Fruit fly (Drosophila melanogaster) whole organism, embryonic: Measurements from ENCODE around the gene RhoGAP1A.

Source experiments
- Ada2b ChIP-seq: fragments of 200-800 bp; sonication (Bioruptor generic); IDR thresholded peaks from 2 replicates; pipeline ENCODE4 v1.3.6; 2022; ENCODE audit warnings: missing biosample characterization, missing genetic modification characterization
- Atf3 ChIP-seq: fragments of 200-800 bp; sonication (Bioruptor generic); optimal IDR thresholded peaks from 3 replicates; lab custom pipeline; 2016; ENCODE audit warnings: missing biosample characterization, missing genetic modification characterization
- Bgb ChIP-seq: fragments of 200-800 bp; sonication (Bioruptor generic); IDR thresholded peaks from 2 replicates; pipeline ENCODE4 v1.3.6; 2022; ENCODE audit warnings: missing biosample characterization, missing genetic modification characterization; ENCODE audit not compliant: partially characterized antibody
- CG13894 ChIP-seq: fragments of 200-800 bp; sonication (Bioruptor generic); optimal IDR thresholded peaks from 3 replicates; lab custom pipeline; 2018; ENCODE audit warnings: missing biosample characterization, mild to moderate bottlenecking, missing genetic modification characterization, moderate library complexity
- CG14710 ChIP-seq: fragments of 200-800 bp; sonication (Bioruptor generic); optimal IDR thresholded peaks from 3 replicates; lab custom pipeline; 2019; ENCODE audit warnings: missing biosample characterization, mild to moderate bottlenecking, missing genetic modification characterization, moderate library complexity
- CG14860 ChIP-seq: fragments of 200-800 bp; sonication (Bioruptor generic); IDR thresholded peaks from 3 replicates; pipeline ENCODE4 v1.3.6; 2022; ENCODE audit warnings: missing biosample characterization, missing genetic modification characterization; ENCODE audit not compliant: partially characterized antibody
- CG15514 ChIP-seq: fragments of 200-800 bp; sonication (Bioruptor generic); optimal IDR thresholded peaks from 3 replicates; lab custom pipeline; 2017; ENCODE audit warnings: missing biosample characterization, missing genetic modification characterization, mild to moderate bottlenecking, moderate library complexity, missing genetic modification reagents
- CG1647 ChIP-seq: fragments of 200-800 bp; sonication (Bioruptor generic); optimal IDR thresholded peaks from 3 replicates; lab custom pipeline; 2016; ENCODE audit warnings: missing biosample characterization, missing genetic modification characterization
- CG17361 ChIP-seq: fragments of 200-800 bp; sonication (Bioruptor generic); IDR thresholded peaks from 3 replicates; pipeline ENCODE4 v1.3.6; 2022; ENCODE audit warnings: missing biosample characterization, missing genetic modification characterization
- CG17612 ChIP-seq: fragments of 200-800 bp; sonication (Bioruptor generic); IDR thresholded peaks from 2 replicates; pipeline ENCODE4 v1.3.6; 2022; ENCODE audit warnings: missing biosample characterization, missing genetic modification characterization
- CG18476 ChIP-seq: fragments of 200-800 bp; sonication (Bioruptor generic); optimal IDR thresholded peaks from 2 replicates; lab custom pipeline; 2016; ENCODE audit warnings: missing biosample characterization, mild to moderate bottlenecking, missing genetic modification characterization
- CG2712 ChIP-seq: fragments of 200-800 bp; optimal IDR thresholded peaks from 3 replicates; lab custom pipeline; 2019; ENCODE audit warnings: missing biosample characterization, mild to moderate bottlenecking, missing genetic modification characterization, moderate library complexity
- CG30431 ChIP-seq: fragments of 200-800 bp; sonication (Bioruptor generic); optimal IDR thresholded peaks from 2 replicates; lab custom pipeline; 2017; ENCODE audit warnings: missing biosample characterization, missing genetic modification characterization
- CG3407 ChIP-seq: fragments of 200-800 bp; sonication (Bioruptor generic); optimal IDR thresholded peaks from 2 replicates; lab custom pipeline; 2018; ENCODE audit warnings: missing biosample characterization, mild to moderate bottlenecking, missing genetic modification characterization
- CG4424 ChIP-seq: fragments of 200-800 bp; sonication (Bioruptor generic); optimal IDR thresholded peaks from 3 replicates; lab custom pipeline; 2016; ENCODE audit warnings: missing biosample characterization, missing genetic modification characterization
- CG4617 ChIP-seq: fragments of 200-800 bp; sonication (Bioruptor generic); optimal IDR thresholded peaks from 3 replicates; lab custom pipeline; 2016; ENCODE audit warnings: missing biosample characterization, missing genetic modification characterization, borderline replicate concordance
- CG6791 ChIP-seq: fragments of 200-800 bp; sonication (Bioruptor generic); IDR thresholded peaks from 3 replicates; pipeline ENCODE4 v1.3.6; 2022; ENCODE audit warnings: missing biosample characterization, missing genetic modification characterization; ENCODE audit not compliant: partially characterized antibody
- CG8290 ChIP-seq, 3 experiments: fragments of 200-800 bp; sonication (Bioruptor generic); optimal IDR thresholded peaks; 2 replicates each; lab custom pipeline; 2016 to 2019; ENCODE audit warnings: missing biosample characterization in 3 of 3, missing genetic modification characterization in 3 of 3, mild to moderate bottlenecking in 2 of 3, moderate library complexity in 1 of 3
- Doc3 ChIP-seq: fragments of 200-800 bp; sonication (Bioruptor generic); IDR thresholded peaks from 3 replicates; pipeline ENCODE4 v1.3.6; 2022; ENCODE audit warnings: missing biosample characterization, missing genetic modification characterization; ENCODE audit not compliant: partially characterized antibody
- E2f2 ChIP-seq: fragments of 200-800 bp; sonication (Bioruptor generic); IDR thresholded peaks from 2 replicates; pipeline ENCODE4 v1.3.6; 2022; ENCODE audit warnings: missing biosample characterization, missing genetic modification characterization
- Ets97D ChIP-seq: fragments of 200-800 bp; sonication (Bioruptor generic); optimal IDR thresholded peaks from 3 replicates; lab custom pipeline; 2016; ENCODE audit warnings: missing biosample characterization, missing genetic modification characterization
- HLH4C ChIP-seq: fragments of 200-800 bp; sonication (Bioruptor generic); IDR thresholded peaks from 3 replicates; pipeline ENCODE4 v1.3.6; 2022; ENCODE audit warnings: missing biosample characterization, missing genetic modification characterization; ENCODE audit not compliant: partially characterized antibody
- HLH54F ChIP-seq: fragments of 200-800 bp; sonication (Bioruptor generic); optimal IDR thresholded peaks from 3 replicates; lab custom pipeline; 2016; ENCODE audit warnings: missing biosample characterization, missing genetic modification characterization
- Hey ChIP-seq: fragments of 200-800 bp; sonication (Bioruptor generic); optimal IDR thresholded peaks from 3 replicates; lab custom pipeline; 2018; ENCODE audit warnings: missing biosample characterization, mild to moderate bottlenecking, missing genetic modification characterization
- Hr3 ChIP-seq: fragments of 200-800 bp; sonication (Bioruptor generic); optimal IDR thresholded peaks from 3 replicates; lab custom pipeline; 2016; ENCODE audit warnings: missing biosample characterization, missing genetic modification characterization
- Lhr ChIP-seq: fragments of 200-800 bp; sonication (Bioruptor generic); optimal IDR thresholded peaks from 3 replicates; lab custom pipeline; 2017; ENCODE audit warnings: mild to moderate bottlenecking, missing biosample characterization, missing genetic modification reagents, missing genetic modification characterization
- MBD-R2 ChIP-seq: fragments of 200-800 bp; sonication (Bioruptor generic); IDR thresholded peaks from 2 replicates; pipeline ENCODE4 v1.3.6; 2022; ENCODE audit warnings: missing biosample characterization, missing genetic modification characterization
- MESR4 ChIP-seq: fragments of 200-800 bp; sonication (Bioruptor generic); optimal IDR thresholded peaks from 2 replicates; lab custom pipeline; 2018; ENCODE audit warnings: missing biosample characterization, mild to moderate bottlenecking, missing genetic modification characterization, moderate library complexity
- Med ChIP-seq: fragments of 200-800 bp; sonication (Bioruptor generic); peaks from one replicate; lab custom pipeline; 2016; ENCODE audit warnings: missing biosample characterization, missing genetic modification characterization, mild to moderate bottlenecking, inconsistent platforms, moderate library complexity
- Myb ChIP-seq: fragments of 200-800 bp; sonication (Bioruptor generic); optimal IDR thresholded peaks from 2 replicates; lab custom pipeline; 2016; ENCODE audit warnings: missing biosample characterization, missing genetic modification characterization
- Nf-YC ChIP-seq: fragments of 200-800 bp; optimal IDR thresholded peaks from 3 replicates; lab custom pipeline; 2019; ENCODE audit warnings: missing biosample characterization, mild to moderate bottlenecking, missing genetic modification characterization, moderate library complexity
- YL-1 ChIP-seq: fragments of 200-800 bp; sonication (Bioruptor generic); optimal IDR thresholded peaks from 3 replicates; lab custom pipeline; 2017; ENCODE audit warnings: missing biosample characterization, mild to moderate bottlenecking, missing genetic modification characterization
- amos ChIP-seq: fragments of 200-800 bp; sonication (Bioruptor generic); IDR thresholded peaks from 2 replicates; pipeline ENCODE4 v1.3.6; 2022; ENCODE audit warnings: missing biosample characterization, missing genetic modification characterization; ENCODE audit not compliant: partially characterized antibody
- bbx ChIP-seq: fragments of 200-800 bp; sonication (Bioruptor generic); IDR thresholded peaks from 2 replicates; pipeline ENCODE4 v1.3.6; 2022; ENCODE audit warnings: missing biosample characterization, missing genetic modification characterization; ENCODE audit not compliant: partially characterized antibody
- cg ChIP-seq: fragments of 200-800 bp; sonication (Bioruptor generic); optimal IDR thresholded peaks from 3 replicates; lab custom pipeline; 2019; ENCODE audit warnings: missing biosample characterization, mild to moderate bottlenecking, missing genetic modification characterization, moderate library complexity
- croc ChIP-seq: fragments of 200-800 bp; sonication (Bioruptor generic); conservative IDR thresholded peaks from 3 replicates; pipeline ENCODE4 v1.3.6; 2022; ENCODE audit warnings: missing biosample characterization, missing genetic modification characterization
- knrl ChIP-seq: fragments of 200-800 bp; sonication (Bioruptor generic); IDR thresholded peaks from 3 replicates; pipeline ENCODE4 v1.3.6; 2022; ENCODE audit warnings: missing biosample characterization, missing genetic modification characterization; ENCODE audit not compliant: partially characterized antibody
- lbe ChIP-seq: fragments of 200-800 bp; sonication (Bioruptor generic); optimal IDR thresholded peaks from 2 replicates; lab custom pipeline; 2016; ENCODE audit warnings: missing biosample characterization, mild to moderate bottlenecking, missing genetic modification characterization
- mld ChIP-seq: fragments of 200-800 bp; sonication (Bioruptor generic); IDR thresholded peaks from 3 replicates; pipeline ENCODE4 v1.3.6; 2022; ENCODE audit warnings: missing biosample characterization, missing genetic modification characterization; ENCODE audit not compliant: partially characterized antibody
- onecut ChIP-seq: fragments of 200-800 bp; sonication (Bioruptor generic); IDR thresholded peaks from 2 replicates; pipeline ENCODE4 v1.3.6; 2022; ENCODE audit warnings: missing biosample characterization, missing genetic modification characterization
- org-1 ChIP-seq: fragments of 200-800 bp; sonication (Bioruptor generic); optimal IDR thresholded peaks from 2 replicates; lab custom pipeline; 2017; ENCODE audit warnings: missing biosample characterization, missing genetic modification characterization
- pzg ChIP-seq: fragments of 200-800 bp; sonication (Bioruptor generic); optimal IDR thresholded peaks from 3 replicates; lab custom pipeline; 2018; ENCODE audit warnings: missing biosample characterization, mild to moderate bottlenecking, missing genetic modification characterization, moderate library complexity
- sens-2 ChIP-seq: fragments of 200-800 bp; sonication (Bioruptor generic); IDR thresholded peaks from 2 replicates; pipeline ENCODE4 v1.3.6; 2022; ENCODE audit warnings: missing biosample characterization, missing genetic modification characterization
- stwl ChIP-seq: fragments of 200-800 bp; sonication (Bioruptor generic); optimal IDR thresholded peaks from 3 replicates; lab custom pipeline; 2018; ENCODE audit warnings: missing biosample characterization, mild to moderate bottlenecking, missing genetic modification characterization, moderate library complexity
- tna ChIP-seq: fragments of 200-800 bp; sonication (Bioruptor generic); IDR thresholded peaks from 2 replicates; pipeline ENCODE4 v1.3.6; 2022; ENCODE audit warnings: missing biosample characterization, missing genetic modification characterization; ENCODE audit not compliant: partially characterized antibody
- toy ChIP-seq: fragments of 200-800 bp; sonication (Bioruptor generic); IDR thresholded peaks from 2 replicates; pipeline ENCODE4 v1.3.6; 2022; ENCODE audit warnings: missing biosample characterization, missing genetic modification characterization
- vfl ChIP-seq: fragments of 200-800 bp; sonication (Bioruptor generic); optimal IDR thresholded peaks from 2 replicates; lab custom pipeline; 2016; ENCODE audit warnings: missing biosample characterization, missing genetic modification characterization
- vnd ChIP-seq: fragments of 200-800 bp; sonication (Bioruptor generic); IDR thresholded peaks from 3 replicates; pipeline ENCODE4 v1.3.6; 2022; ENCODE audit warnings: missing biosample characterization, missing genetic modification characterization; ENCODE audit not compliant: partially characterized antibody
- vvl ChIP-seq: fragments of 200-800 bp; sonication (Bioruptor generic); IDR thresholded peaks from 2 replicates; pipeline ENCODE4 v1.3.6; 2022; ENCODE audit warnings: missing biosample characterization, missing genetic modification characterization

RhoGAP1A gene

DNA sequence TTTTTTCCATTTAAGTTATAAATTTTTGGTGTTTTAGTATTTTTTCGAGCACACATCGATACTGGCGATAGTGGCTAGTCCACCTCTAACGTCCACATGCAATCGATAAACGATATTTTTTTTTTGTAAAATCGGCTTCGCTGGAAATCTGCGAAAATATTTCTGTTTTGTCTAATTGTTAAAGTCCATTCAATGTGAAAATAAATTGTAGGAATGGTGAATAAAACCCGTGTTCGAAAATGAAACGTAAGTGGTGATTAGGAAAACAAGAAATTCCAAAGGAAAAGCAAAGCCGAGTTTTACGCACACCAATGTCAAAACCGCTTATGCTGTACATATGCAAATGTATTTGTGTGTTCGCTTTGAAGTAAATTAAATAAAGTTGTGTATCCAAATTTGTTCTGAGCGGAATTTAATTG, at the start of gene RhoGAP1A:
Gene RhoGAP1A (plus strand): TSS at position 100 of the 419 bp plus-strand sequence.
- peak; percentile 59 for TF ChIP-seq Lhr (GFP tag; lab: Kevin White, UChicago)
- peak; percentile 19 for TF ChIP-seq Nf-YC (tag; lab: Kevin White, UChicago)
- TF ChIP-seq CG14710 (tag; lab: Kevin White, UChicago): peak; percentile 45
- peak; percentile 84; the same call in 1 of the 2 replicates for TF ChIP-seq amos (GFP tag; lab: Robert Waterston, UW)
- TF ChIP-seq CG8290 (GFP tag; optimal IDR thresholded peaks at IDR 0.05; lab: Kevin White, UChicago): peak; percentile 55
- no peak for TF ChIP-seq CG8290 (tag; optimal IDR thresholded peaks at IDR 0.05; lab: Kevin White, UChicago)
- no peak for TF ChIP-seq CG17612 (GFP tag; lab: Robert Waterston, UW)
- TF ChIP-seq Med (GFP tag; lab: Kevin White, UChicago): peak; percentile 64
- TF ChIP-seq Hey (tag; lab: Kevin White, UChicago): no peak
- peak; percentile 70; the same call in 2 of the 3 replicates for TF ChIP-seq knrl (GFP tag; lab: Robert Waterston, UW)
- TF ChIP-seq toy: no peak
- peak; percentile 2 for TF ChIP-seq CG4424 (GFP tag; lab: Kevin White, UChicago)
- TF ChIP-seq CG3407 (GFP tag; lab: Kevin White, UChicago): no peak
- no peak for TF ChIP-seq CG30431
- TF ChIP-seq bbx: peak; percentile 79
- peak; percentile 84 for TF ChIP-seq CG6791
- TF ChIP-seq lbe (GFP tag; lab: Kevin White, UChicago): peak; percentile 4
- TF ChIP-seq sens-2: no peak
- peak; percentile 15 for TF ChIP-seq CG15514 (GFP tag; lab: Kevin White, UChicago)
- TF ChIP-seq pzg (GFP tag; lab: Kevin White, UChicago): peak; percentile 52
- TF ChIP-seq E2f2 (GFP tag; lab: Robert Waterston, UW): peak; percentile 42
- TF ChIP-seq stwl (tag; lab: Kevin White, UChicago): peak; percentile 85
- no peak for TF ChIP-seq HLH54F (GFP tag; lab: Kevin White, UChicago)
- no peak for TF ChIP-seq Hr3 (GFP tag; lab: Kevin White, UChicago)
- peak; percentile 61; the same call in 2 of the 3 replicates for TF ChIP-seq CG17361 (GFP tag; lab: Robert Waterston, UW)
- peak; percentile 82 for TF ChIP-seq cg (GFP tag; lab: Kevin White, UChicago)
- peak; percentile 62 for TF ChIP-seq Doc3 (GFP tag; lab: Robert Waterston, UW)
- peak; percentile 78 for TF ChIP-seq MESR4 (GFP tag; lab: Kevin White, UChicago)
- peak; percentile 11 for TF ChIP-seq CG2712 (tag; lab: Kevin White, UChicago)
- no peak for TF ChIP-seq CG13894
- TF ChIP-seq mld: peak; percentile 58; the same call in 1 of the 3 replicates
- peak; percentile 69 for TF ChIP-seq CG14860 (GFP tag; lab: Robert Waterston, UW)
- peak; percentile 79 for TF ChIP-seq Bgb
- TF ChIP-seq HLH4C (GFP tag; lab: Robert Waterston, UW): peak; percentile 75
- peak; percentile 57 for TF ChIP-seq tna (GFP tag; lab: Robert Waterston, UW)
- no peak for TF ChIP-seq org-1
- TF ChIP-seq Ada2b: no peak
- no peak for TF ChIP-seq CG18476
- peak; percentile 47 for TF ChIP-seq MBD-R2 (GFP tag; lab: Robert Waterston, UW)
- TF ChIP-seq vvl (GFP tag; lab: Robert Waterston, UW): 0 out of 2 replicates have a peak, but pooled peaks have one; percentile 18
- TF ChIP-seq Atf3 (GFP tag; lab: Kevin White, UChicago): no peak
- peak; percentile 72 for TF ChIP-seq CG4617 (GFP tag; lab: Kevin White, UChicago)
- TF ChIP-seq croc: no peak
- peak; percentile 40 for TF ChIP-seq Ets97D (GFP tag; lab: Kevin White, UChicago)
- peak; percentile 60; the same call in 2 of the 3 replicates for TF ChIP-seq vnd (GFP tag; lab: Robert Waterston, UW)
- no peak for TF ChIP-seq CG1647 (GFP tag; lab: Kevin White, UChicago)
- TF ChIP-seq Myb (GFP tag; lab: Kevin White, UChicago): peak; percentile 34
- peak; percentile 18; the same call in 1 of the 2 replicates for TF ChIP-seq onecut (GFP tag; lab: Robert Waterston, UW)
- TF ChIP-seq YL-1: peak; percentile 38
- no peak for TF ChIP-seq vfl (GFP tag; lab: Kevin White, UChicago)
